Worm (Caenorhabditis elegans) whole organism, L2 larva: ENCODE measurements around the gene T23F11.4.

Source experiments
- ZK546.5 ChIP-seq: sonication (generic microtip); optimal IDR thresholded peaks from 2 replicates; lab custom pipeline; 2017; ENCODE audit warnings: missing biosample characterization, missing genetic modification characterization
- alr-1 ChIP-seq: fragments of 150-350 bp; optimal IDR thresholded peaks from 2 replicates; lab custom pipeline; 2014; ENCODE audit warnings: missing biosample characterization, missing genetic modification characterization
- ama-1 ChIP-seq: fragments of 150-350 bp; optimal IDR thresholded peaks from 2 replicates; lab custom pipeline; 2018; ENCODE audit warnings: inconsistent platforms
- fos-1 ChIP-seq: fragments of 150-350 bp; optimal IDR thresholded peaks from 2 replicates; lab custom pipeline; 2014; ENCODE audit warnings: missing biosample characterization, missing genetic modification characterization
- lsy-2 ChIP-seq, 2 experiments: fragments of 150-350 bp in 1 of 2; sonication (generic microtip) in 1 of 2; optimal IDR thresholded peaks; 2 replicates each; lab custom pipeline; 2014 to 2017; ENCODE audit warnings: missing biosample characterization in 2 of 2, missing genetic modification characterization in 2 of 2
- nhr-10 ChIP-seq: sonication (generic microtip); optimal IDR thresholded peaks from 2 replicates; lab custom pipeline; 2017; ENCODE audit warnings: missing biosample characterization, missing genetic modification characterization
- skn-1 ChIP-seq: sonication (generic microtip); optimal IDR thresholded peaks from 2 replicates; lab custom pipeline; 2017; ENCODE audit warnings: missing biosample characterization, missing genetic modification characterization
- unc-62 ChIP-seq: fragments of 150-350 bp; optimal IDR thresholded peaks from 2 replicates; lab custom pipeline; 2014; ENCODE audit warnings: missing biosample characterization, missing genetic modification reagents, missing genetic modification characterization

ce11 chrIII:4695057-4695456 lies 29.9 kb upstream of the T23F11.4 start, which contains the start of gene T04A8.7:
- no peak for TF ChIP-seq nhr-10 (tag; lab: Kevin White, UChicago)
- TF ChIP-seq alr-1 (tag; lab: Kevin White, UChicago): no peak
- no peak for TF ChIP-seq unc-62 (GFP tag; lab: Kevin White, UChicago)
- TF ChIP-seq lsy-2 (tag; optimal IDR thresholded peaks at IDR 0.05; lab: Kevin White, UChicago): no peak
- TF ChIP-seq ama-1: no peak
- TF ChIP-seq ZK546.5: no peak
- no peak for TF ChIP-seq skn-1 (tag; lab: Kevin White, UChicago)
- TF ChIP-seq fos-1 (tag; lab: Kevin White, UChicago): no peak
